Worm (Caenorhabditis elegans) whole organism, midembryonic: Measurements from ENCODE around the gene rsp-1.

Source experiments
- flt-1 ChIP-seq: fragments of 200-800 bp; sonication (Bioruptor generic); IDR thresholded peaks from 2 replicates; pipeline ENCODE4 v1.3.6; 2022; ENCODE audit warnings: missing genetic modification characterization, missing compliant biosample characterization
- tab-1 ChIP-seq: fragments of 200-800 bp; sonication (Bioruptor generic); IDR thresholded peaks from 2 replicates; pipeline ENCODE4 v1.3.6; 2022; ENCODE audit warnings: missing genetic modification characterization, missing compliant biosample characterization
- ztf-23 ChIP-seq: fragments of 200-800 bp; sonication (Bioruptor generic); IDR thresholded peaks from 2 replicates; pipeline ENCODE4 v1.3.6; 2022; ENCODE audit warnings: missing genetic modification reagents, missing genetic modification characterization, missing compliant biosample characterization
- ztf-29 ChIP-seq: fragments of 200-800 bp; sonication (Bioruptor generic); IDR thresholded peaks from 2 replicates; pipeline ENCODE4 v1.3.6; 2022; ENCODE audit warnings: missing genetic modification reagents, missing genetic modification characterization, missing compliant biosample characterization

ce11 chrII:11472542-11472941, 19.4 kb downstream of the rsp-1 start:
- TF ChIP-seq flt-1 (GFP tag; lab: Robert Waterston, UW) (no peak), tab-1 (GFP tag; lab: Robert Waterston, UW) (no peak), ztf-23 (GFP tag; lab: Robert Waterston, UW) (no peak), ztf-29 (GFP tag; lab: Robert Waterston, UW) (no peak)
